Fruit fly (Drosophila melanogaster) whole organism, embryonic: Measurements from ENCODE around the gene tth.
A peak's percentile ranks its signal among the peaks of the same experiment; 100 is the strongest.

Experiments used
- Bteb2 ChIP-seq: fragments of 200-800 bp; sonication (Bioruptor generic); optimal IDR thresholded peaks from 2 replicates; lab custom pipeline; 2016; ENCODE audit warnings: missing biosample characterization, missing genetic modification characterization
- CG10565 ChIP-seq: fragments of 200-800 bp; sonication (Bioruptor generic); optimal IDR thresholded peaks from 3 replicates; lab custom pipeline; 2016; ENCODE audit warnings: missing biosample characterization, mild to moderate bottlenecking, missing genetic modification characterization
- CG10959 ChIP-seq: fragments of 200-800 bp; sonication (Bioruptor generic); IDR thresholded peaks from 2 replicates; pipeline ENCODE4 v1.3.6; 2022; ENCODE audit warnings: missing biosample characterization, missing genetic modification characterization
- CG11398 ChIP-seq: fragments of 200-800 bp; sonication (Bioruptor generic); optimal IDR thresholded peaks from 2 replicates; lab custom pipeline; 2016; ENCODE audit warnings: missing biosample characterization, missing genetic modification characterization
- CG11560 ChIP-seq: fragments of 200-800 bp; sonication (Bioruptor generic); IDR thresholded peaks from 3 replicates; pipeline ENCODE4 v1.3.6; 2022; ENCODE audit warnings: missing biosample characterization, missing genetic modification characterization
- CG11723 ChIP-seq: fragments of 200-800 bp; sonication (Bioruptor generic); optimal IDR thresholded peaks from 2 replicates; lab custom pipeline; 2017; ENCODE audit warnings: missing biosample characterization, mild to moderate bottlenecking, missing genetic modification characterization
- CG12104 ChIP-seq: fragments of 200-800 bp; sonication (Bioruptor generic); optimal IDR thresholded peaks from 3 replicates; lab custom pipeline; 2016; ENCODE audit warnings: missing biosample characterization, missing genetic modification characterization
- CG13287 ChIP-seq: fragments of 200-800 bp; sonication (Bioruptor generic); IDR thresholded peaks from 2 replicates; pipeline ENCODE4 v1.3.6; 2022; ENCODE audit warnings: missing biosample characterization, missing genetic modification characterization; ENCODE audit not compliant: partially characterized antibody
- CG14965 ChIP-seq: fragments of 200-800 bp; sonication (Bioruptor generic); optimal IDR thresholded peaks from 2 replicates; lab custom pipeline; 2016; ENCODE audit warnings: missing biosample characterization, missing genetic modification characterization, borderline replicate concordance
- CG1529 ChIP-seq: fragments of 200-800 bp; sonication (Bioruptor generic); optimal IDR thresholded peaks from 3 replicates; lab custom pipeline; 2018; ENCODE audit warnings: missing biosample characterization, missing genetic modification characterization
- CG17829 ChIP-seq: fragments of 200-800 bp; optimal IDR thresholded peaks from 2 replicates; lab custom pipeline; 2019; ENCODE audit warnings: missing biosample characterization, mild to moderate bottlenecking, missing genetic modification characterization, moderate library complexity
- CG18599 ChIP-seq: fragments of 200-800 bp; sonication (Bioruptor generic); optimal IDR thresholded peaks from 3 replicates; lab custom pipeline; 2017; ENCODE audit warnings: missing biosample characterization, missing genetic modification characterization, mild to moderate bottlenecking, moderate library complexity, missing genetic modification reagents
- CG18764 ChIP-seq: fragments of 200-800 bp; sonication (Bioruptor generic); optimal IDR thresholded peaks from 3 replicates; lab custom pipeline; 2016; ENCODE audit warnings: missing biosample characterization, missing genetic modification characterization
- CG2202 ChIP-seq: fragments of 200-800 bp; sonication (Bioruptor generic); optimal IDR thresholded peaks from 2 replicates; lab custom pipeline; 2018; ENCODE audit warnings: missing biosample characterization, mild to moderate bottlenecking, missing genetic modification characterization
- CG2875 ChIP-seq: fragments of 200-800 bp; sonication (Bioruptor generic); optimal IDR thresholded peaks from 2 replicates; lab custom pipeline; 2017; ENCODE audit warnings: missing biosample characterization, mild to moderate bottlenecking, missing genetic modification characterization, missing genetic modification reagents
- CG2889 ChIP-seq: fragments of 200-800 bp; sonication (Bioruptor generic); IDR thresholded peaks from 3 replicates; pipeline ENCODE4 v1.3.6; 2022; ENCODE audit warnings: missing biosample characterization, missing genetic modification characterization
- CG3065 ChIP-seq: fragments of 200-800 bp; sonication (Bioruptor generic); optimal IDR thresholded peaks from 2 replicates; lab custom pipeline; 2016; ENCODE audit warnings: missing biosample characterization, missing genetic modification characterization
- CG33213 ChIP-seq: fragments of 200-800 bp; sonication (Bioruptor generic); optimal IDR thresholded peaks from 3 replicates; lab custom pipeline; 2016; ENCODE audit warnings: missing biosample characterization, missing genetic modification characterization
- CG4854 ChIP-seq: fragments of 200-800 bp; sonication (Bioruptor generic); optimal IDR thresholded peaks from 2 replicates; lab custom pipeline; 2016; ENCODE audit warnings: missing biosample characterization, missing genetic modification characterization, inconsistent platforms
- CG6689 ChIP-seq: fragments of 200-800 bp; sonication (Bioruptor generic); IDR thresholded peaks from 2 replicates; pipeline ENCODE4 v1.3.6; 2022; ENCODE audit warnings: missing biosample characterization, missing genetic modification characterization
- CG7745 ChIP-seq: fragments of 200-800 bp; sonication (Bioruptor generic); optimal IDR thresholded peaks from 2 replicates; lab custom pipeline; 2018; ENCODE audit warnings: missing biosample characterization, mild to moderate bottlenecking, missing genetic modification characterization, moderate library complexity
- CG7928 ChIP-seq: fragments of 200-800 bp; sonication (Bioruptor generic); optimal IDR thresholded peaks from 2 replicates; lab custom pipeline; 2017; ENCODE audit warnings: missing biosample characterization, mild to moderate bottlenecking, missing genetic modification characterization
- CG8089 ChIP-seq: fragments of 200-800 bp; sonication (Bioruptor generic); optimal IDR thresholded peaks from 3 replicates; lab custom pipeline; 2016; ENCODE audit warnings: missing biosample characterization, missing genetic modification characterization
- CG9437 ChIP-seq: fragments of 200-800 bp; sonication (Bioruptor generic); optimal IDR thresholded peaks from 2 replicates; lab custom pipeline; 2018; ENCODE audit warnings: missing biosample characterization, mild to moderate bottlenecking, missing genetic modification characterization
- CG9932 ChIP-seq: fragments of 200-800 bp; sonication (Bioruptor generic); IDR thresholded peaks from 2 replicates; pipeline ENCODE4 v1.3.6; 2022; ENCODE audit warnings: missing biosample characterization, missing genetic modification characterization
- CrebB ChIP-seq: fragments of 200-800 bp; sonication (Bioruptor generic); optimal IDR thresholded peaks from 3 replicates; lab custom pipeline; 2018; ENCODE audit warnings: missing biosample characterization, mild to moderate bottlenecking, missing genetic modification characterization
- Dad ChIP-seq: fragments of 200-800 bp; sonication (Bioruptor generic); optimal IDR thresholded peaks from 3 replicates; lab custom pipeline; 2016; ENCODE audit warnings: missing biosample characterization, missing genetic modification characterization
- Doc3 ChIP-seq: fragments of 200-800 bp; sonication (Bioruptor generic); IDR thresholded peaks from 3 replicates; pipeline ENCODE4 v1.3.6; 2022; ENCODE audit warnings: missing biosample characterization, missing genetic modification characterization; ENCODE audit not compliant: partially characterized antibody
- Hand ChIP-seq: fragments of 200-800 bp; sonication (Bioruptor generic); optimal IDR thresholded peaks from 2 replicates; lab custom pipeline; 2017; ENCODE audit warnings: mild to moderate bottlenecking, missing biosample characterization, missing genetic modification reagents, missing genetic modification characterization
- Mes4 ChIP-seq: fragments of 200-800 bp; sonication (Bioruptor generic); optimal IDR thresholded peaks from 2 replicates; lab custom pipeline; 2016; ENCODE audit warnings: missing biosample characterization, missing genetic modification characterization
- NC2α ChIP-seq: fragments of 200-800 bp; sonication (Bioruptor generic); optimal IDR thresholded peaks from 2 replicates; lab custom pipeline; 2016; ENCODE audit warnings: missing biosample characterization, missing genetic modification characterization
- NC2β ChIP-seq: fragments of 200-800 bp; sonication (Bioruptor generic); optimal IDR thresholded peaks from 2 replicates; lab custom pipeline; 2016; ENCODE audit warnings: missing biosample characterization, missing genetic modification characterization
- Optix ChIP-seq: fragments of 200-800 bp; sonication (Bioruptor generic); IDR thresholded peaks from 3 replicates; pipeline ENCODE4 v1.3.6; 2022; ENCODE audit warnings: missing biosample characterization, missing genetic modification characterization
- Side ChIP-seq: fragments of 200-800 bp; sonication (Bioruptor generic); optimal IDR thresholded peaks from 2 replicates; lab custom pipeline; 2016; ENCODE audit warnings: missing biosample characterization, missing genetic modification characterization
- Sin3A ChIP-seq: fragments of >200 bp; optimal IDR thresholded peaks from 2 replicates; lab custom pipeline; 2018
- Trl ChIP-seq, 3 experiments: fragments of >200 bp in 2 of 3; fragments of 200-800 bp in 1 of 3; sonication (Bioruptor generic) in 1 of 3; optimal IDR thresholded peaks; 2 replicates in 1 of 3; 3 replicates in 2 of 3; lab custom pipeline; 2016 to 2017; ENCODE audit warnings: missing biosample characterization in 1 of 3, missing genetic modification characterization in 1 of 3
- chif ChIP-seq, 2 experiments: fragments of 200-800 bp; sonication (Bioruptor generic); optimal IDR thresholded peaks; 3 replicates each; lab custom pipeline; 2016; ENCODE audit warnings: missing biosample characterization in 2 of 2, missing genetic modification characterization in 2 of 2
- gcm2 ChIP-seq: fragments of 200-800 bp; sonication (Bioruptor generic); optimal IDR thresholded peaks from 2 replicates; lab custom pipeline; 2016; ENCODE audit warnings: missing biosample characterization, missing genetic modification characterization
- grn ChIP-seq: fragments of 200-800 bp; sonication (Bioruptor generic); optimal IDR thresholded peaks from 3 replicates; lab custom pipeline; 2017; ENCODE audit warnings: missing biosample characterization, missing genetic modification characterization
- knrl ChIP-seq: fragments of 200-800 bp; sonication (Bioruptor generic); IDR thresholded peaks from 3 replicates; pipeline ENCODE4 v1.3.6; 2022; ENCODE audit warnings: missing biosample characterization, missing genetic modification characterization; ENCODE audit not compliant: partially characterized antibody
- p53 ChIP-seq: fragments of 200-800 bp; sonication (Bioruptor generic); optimal IDR thresholded peaks from 2 replicates; lab custom pipeline; 2016; ENCODE audit warnings: missing biosample characterization, missing genetic modification characterization
- peb ChIP-seq: fragments of 200-800 bp; sonication (Bioruptor generic); IDR thresholded peaks from 2 replicates; pipeline ENCODE4 v1.3.6; 2022; ENCODE audit warnings: missing biosample characterization, missing genetic modification characterization
- rib ChIP-seq: fragments of 200-800 bp; sonication (Bioruptor generic); IDR thresholded peaks from 2 replicates; pipeline ENCODE4 v1.3.6; 2022; ENCODE audit warnings: missing biosample characterization, missing genetic modification characterization
- sisA ChIP-seq: fragments of 200-800 bp; sonication (Bioruptor generic); IDR thresholded peaks from 2 replicates; pipeline ENCODE4 v1.3.6; 2022; ENCODE audit warnings: missing biosample characterization, missing genetic modification characterization
- slbo ChIP-seq: fragments of 200-800 bp; sonication (Bioruptor generic); IDR thresholded peaks from 2 replicates; pipeline ENCODE4 v1.3.6; 2022; ENCODE audit warnings: missing biosample characterization, missing genetic modification characterization
- sqz ChIP-seq: fragments of 200-800 bp; sonication (Bioruptor generic); optimal IDR thresholded peaks from 3 replicates; lab custom pipeline; 2018; ENCODE audit warnings: missing biosample characterization, mild to moderate bottlenecking, missing genetic modification characterization
- sr ChIP-seq: fragments of 200-800 bp; sonication (Bioruptor generic); IDR thresholded peaks from 3 replicates; pipeline ENCODE4 v1.3.6; 2022; ENCODE audit warnings: missing biosample characterization, missing genetic modification characterization
- ssp ChIP-seq: fragments of 200-800 bp; sonication (Bioruptor generic); IDR thresholded peaks from 2 replicates; pipeline ENCODE4 v1.3.6; 2022; ENCODE audit warnings: missing biosample characterization, missing genetic modification characterization
- tin ChIP-seq: fragments of 200-800 bp; sonication (Bioruptor generic); optimal IDR thresholded peaks from 3 replicates; lab custom pipeline; 2016; ENCODE audit warnings: missing biosample characterization, missing genetic modification characterization
- zen ChIP-seq: fragments of 200-800 bp; sonication (Bioruptor generic); optimal IDR thresholded peaks from 3 replicates; lab custom pipeline; 2018; ENCODE audit warnings: missing biosample characterization, mild to moderate bottlenecking, missing genetic modification characterization, moderate library complexity

Gene tth

dm6 chrX:13641891-13642617 is 25.7 kb upstream of the tth start (continued):
- no peak for TF ChIP-seq Hand
- TF ChIP-seq Bteb2 (GFP tag; lab: Kevin White, UChicago), result no peak
- no peak for TF ChIP-seq CG10959 (GFP tag; lab: Robert Waterston, UW)
- TF ChIP-seq slbo (GFP tag; lab: Robert Waterston, UW), result no peak
- no peak for TF ChIP-seq sisA (GFP tag; lab: Robert Waterston, UW)
- TF ChIP-seq CrebB (tag; lab: Kevin White, UChicago), result no peak
- TF ChIP-seq CG1529 (GFP tag; lab: Kevin White, UChicago), result no peak
- TF ChIP-seq CG7745 (tag; lab: Kevin White, UChicago), result no peak
- no peak for TF ChIP-seq chif (GFP tag; optimal IDR thresholded peaks at IDR 0.05; lab: Kevin White, UChicago)
- TF ChIP-seq knrl (GFP tag; lab: Robert Waterston, UW), result no peak
- no peak for TF ChIP-seq CG8089 (GFP tag; lab: Kevin White, UChicago)
- peak; percentile 67; the same call in 1 of the 3 replicates for TF ChIP-seq sr (GFP tag; lab: Robert Waterston, UW)
- no peak for TF ChIP-seq zen
- TF ChIP-seq Doc3, result no peak
- TF ChIP-seq Side (GFP tag; lab: Kevin White, UChicago), result no peak
- TF ChIP-seq CG6689, result no peak
- TF ChIP-seq NC2β (GFP tag; lab: Kevin White, UChicago), result no peak
- no peak for TF ChIP-seq CG18599 (GFP tag; lab: Kevin White, UChicago)
- TF ChIP-seq CG18764, result no peak
- TF ChIP-seq rib, result no peak
- TF ChIP-seq Optix (GFP tag; lab: Robert Waterston, UW), result no peak
- TF ChIP-seq Dad (GFP tag; lab: Kevin White, UChicago), result no peak
- no peak for TF ChIP-seq sqz
- TF ChIP-seq CG17829, result no peak
- TF ChIP-seq CG11723 (GFP tag; lab: Kevin White, UChicago), result no peak
- no peak for TF ChIP-seq CG4854 (GFP tag; lab: Kevin White, UChicago)
- no peak for TF ChIP-seq CG2875 (GFP tag; lab: Kevin White, UChicago)
- peak; percentile 74 for TF ChIP-seq CG9437 (GFP tag; lab: Kevin White, UChicago)
- no peak for TF ChIP-seq CG10565 (GFP tag; lab: Kevin White, UChicago)
- no peak for TF ChIP-seq CG2202 (tag; lab: Kevin White, UChicago)
- no peak for TF ChIP-seq tin
- no peak for TF ChIP-seq CG3065 (GFP tag; lab: Kevin White, UChicago)
- no peak for TF ChIP-seq CG11560 (tag; lab: Robert Waterston, UW)
- no peak for TF ChIP-seq CG14965 (GFP tag; lab: Kevin White, UChicago)
- TF ChIP-seq Trl (optimal IDR thresholded peaks at IDR 0.05; lab: Kevin White, UChicago), result peak; percentile 91 to 95
- peak; percentile 34 for TF ChIP-seq Trl (GFP tag; optimal IDR thresholded peaks at IDR 0.05; lab: Kevin White, UChicago)
- TF ChIP-seq CG11398 (GFP tag; lab: Kevin White, UChicago), result no peak
- TF ChIP-seq NC2α (GFP tag; lab: Kevin White, UChicago), result no peak
- TF ChIP-seq gcm2, result no peak
- no peak for TF ChIP-seq CG2889 (GFP tag; lab: Robert Waterston, UW)
- TF ChIP-seq p53 (GFP tag; lab: Kevin White, UChicago), result no peak
- TF ChIP-seq peb (GFP tag; lab: Robert Waterston, UW), result no peak
- peak; percentile 28; the same call in 1 of the 2 replicates for TF ChIP-seq CG13287 (GFP tag; lab: Robert Waterston, UW)
- no peak for TF ChIP-seq Mes4
- TF ChIP-seq CG33213 (GFP tag; lab: Kevin White, UChicago), result no peak
- no peak for TF ChIP-seq ssp (GFP tag; lab: Robert Waterston, UW)
- no peak for TF ChIP-seq CG12104 (GFP tag; lab: Kevin White, UChicago)
- no peak for TF ChIP-seq CG7928 (GFP tag; lab: Kevin White, UChicago)
- no peak for TF ChIP-seq grn (GFP tag; lab: Kevin White, UChicago)
- TF ChIP-seq CG9932 (GFP tag; lab: Robert Waterston, UW), result peak; percentile 20; the same call in 1 of the 2 replicates
- no peak for TF ChIP-seq Sin3A (lab: Kevin White, UChicago)
